Fruit fly (Drosophila melanogaster): ENCODE data around the gene ppk19.

The ppk19 gene

dm6 chr3R:29672156-29672555 is at the start of gene ppk19:
TSS of gene ppk19 (plus strand) at chr3R:29672456.
- TF ChIP-seq CG8478 (optimal IDR thresholded peaks at IDR 0.05) (no peak), CTCF (optimal IDR thresholded peaks at IDR 0.05) (no peak)

dm6 chr3R:29625883-29626282 is 46.4 kb upstream of the ppk19 start:
- TF ChIP-seq CTCF (optimal IDR thresholded peaks at IDR 0.05) (no peak), CG8478 (optimal IDR thresholded peaks at IDR 0.05) (no peak)

DNA sequence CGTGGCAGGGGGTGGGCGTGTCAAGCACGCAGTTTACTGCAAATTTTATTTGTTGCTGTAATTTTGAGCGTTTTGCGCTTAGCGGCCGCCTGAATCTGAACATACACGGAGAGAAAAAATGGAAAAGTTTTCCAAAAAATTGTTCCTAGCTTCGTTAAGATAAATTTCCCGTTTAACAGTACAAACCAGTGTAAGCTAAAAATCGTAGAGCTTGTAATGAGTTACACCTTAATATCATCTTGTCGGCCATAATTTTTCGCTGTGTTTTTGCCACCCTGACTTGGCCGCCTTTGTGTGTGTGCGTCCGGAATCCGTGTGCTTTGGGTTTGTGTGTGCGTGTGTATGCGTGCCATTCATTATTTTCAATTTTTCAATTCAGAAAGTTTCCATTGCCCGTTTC is 20.8 kb upstream of the ppk19 start:
- TF ChIP-seq CTCF (optimal IDR thresholded peaks at IDR 0.05), result no peak
- no peak for TF ChIP-seq CG8478 (optimal IDR thresholded peaks at IDR 0.05)

dm6 chr3R:29659950-29660349 is 12.3 kb upstream of the ppk19 start, which contains the start of gene Dop1R2:
TSS of gene Dop1R2 (minus strand) at chr3R:29659984.
- TF ChIP-seq CG8478 (optimal IDR thresholded peaks at IDR 0.05), result no peak
- no peak for TF ChIP-seq CTCF (optimal IDR thresholded peaks at IDR 0.05)

dm6 chr3R:29664183-29664829 is 8.0 kb upstream of the ppk19 start, which contains the start of gene ppk21:
TSS of gene ppk21 (plus strand) at chr3R:29664779.
- no peak for TF ChIP-seq CG8478 (optimal IDR thresholded peaks at IDR 0.05)
- TF ChIP-seq CTCF (optimal IDR thresholded peaks at IDR 0.05), result no peak

- TF ChIP-seq CG8478 (optimal IDR thresholded peaks at IDR 0.05) (no peak), CTCF (optimal IDR thresholded peaks at IDR 0.05) (no peak)
Observed at dm6 chr3R:29668777-29669176, 3.5 kb upstream of the ppk19 start, which contains the start of the genes ppk20 and ppk30. TSS of gene ppk20 (minus strand) at chr3R:29668877. TSS of gene ppk30 (plus strand) at chr3R:29669149.

- TF ChIP-seq CG8478 (optimal IDR thresholded peaks at IDR 0.05) (no peak), CTCF (optimal IDR thresholded peaks at IDR 0.05) (no peak)
Observed at dm6 chr3R:29671060-29671707, 1.1 kb upstream of the ppk19 start, which contains the start of gene Obp99a. TSS of gene Obp99a (plus strand) at chr3R:29671657.

- TF ChIP-seq CTCF (optimal IDR thresholded peaks at IDR 0.05) (no peak), CG8478 (optimal IDR thresholded peaks at IDR 0.05) (no peak)
Observed at dm6 chr3R:29675333-29675732, 3.1 kb downstream of the ppk19 start, which contains the start of the genes Bub3 and Cap-D2. TSS of gene Bub3 (minus strand) at chr3R:29675421. TSS of gene Cap-D2 (plus strand) at chr3R:29675651.

DNA sequence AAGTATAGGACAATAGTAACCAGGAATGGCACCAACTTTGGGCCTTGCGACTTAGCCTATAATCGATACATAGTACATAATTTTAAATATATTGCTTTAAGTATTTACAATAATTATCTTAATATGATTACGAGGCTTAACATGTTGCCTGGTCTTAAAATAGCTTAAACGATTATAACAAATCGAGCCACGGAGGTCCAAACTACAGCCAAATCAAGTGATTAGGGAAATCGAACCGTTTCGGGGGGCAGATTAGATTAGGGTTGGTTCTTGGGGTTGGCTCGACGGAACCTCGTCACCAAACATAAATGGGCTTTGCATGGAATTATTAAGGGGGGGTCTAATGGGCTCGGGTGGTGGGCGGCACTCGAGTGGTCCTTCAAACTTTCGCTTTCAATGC is 9.0 kb downstream of the ppk19 start:
- TF ChIP-seq CTCF (optimal IDR thresholded peaks at IDR 0.05) (no peak), CG8478 (optimal IDR thresholded peaks at IDR 0.05) (no peak)

DNA sequence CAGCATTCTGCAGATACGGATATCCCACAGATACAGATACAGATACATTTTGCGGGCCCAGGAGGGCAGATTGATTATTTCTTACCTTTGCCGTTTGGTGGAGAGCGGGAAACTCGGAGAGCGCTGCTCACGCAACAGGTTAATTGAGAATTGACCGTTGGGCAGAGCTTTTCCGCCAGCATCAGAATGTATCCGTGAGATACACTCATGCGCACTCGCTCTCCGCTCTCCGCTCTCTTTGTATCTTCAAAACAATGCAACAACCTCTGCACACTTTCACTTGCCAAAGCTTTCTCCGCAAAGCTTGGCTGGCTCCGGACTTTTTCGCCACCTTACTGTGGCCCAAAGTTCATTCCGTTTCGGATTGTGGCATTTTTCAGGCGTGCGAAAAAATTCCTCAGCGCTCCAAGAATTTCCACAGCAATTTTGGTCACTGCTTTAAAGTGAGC is 9.9 kb downstream of the ppk19 start, which contains the start of the genes CG7582 and Gycalpha99B:
Gene CG7582, minus strand, starts transcription at position 127 of the 449 bp plus-strand sequence.
Gene Gycalpha99B, plus strand, starts transcription at position 352 of the 449 bp plus-strand sequence.
- TF ChIP-seq CTCF (optimal IDR thresholded peaks at IDR 0.05) (peak in 1 of 2 experiments; percentile 13), CG8478 (optimal IDR thresholded peaks at IDR 0.05) (no peak)

DNA sequence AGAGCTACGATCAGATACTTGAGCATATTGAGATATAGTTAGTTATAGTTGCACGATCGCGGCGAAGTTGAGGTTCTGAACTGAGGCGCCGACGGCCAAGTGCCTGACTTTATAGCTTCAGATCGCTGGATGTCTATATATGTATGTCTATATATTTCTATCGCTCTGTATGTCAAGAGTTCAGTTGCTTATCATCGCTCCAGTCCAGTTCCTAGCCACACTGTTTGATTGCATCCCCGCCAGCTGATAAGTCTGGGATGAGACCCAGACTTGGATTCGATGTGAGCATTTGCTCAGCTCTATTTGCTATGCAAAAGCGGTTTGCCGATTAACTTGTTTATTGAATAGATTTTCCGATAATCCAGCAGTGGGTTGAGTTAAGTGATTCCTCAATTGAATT is 14.4 kb downstream of the ppk19 start:
- no peak for TF ChIP-seq CG8478 (optimal IDR thresholded peaks at IDR 0.05)

dm6 chr3R:29689211-29689610 is 17.0 kb downstream of the ppk19 start, which contains the start of gene Obp99c:
TSS of gene Obp99c (minus strand) at chr3R:29689311.
- TF ChIP-seq CTCF (optimal IDR thresholded peaks at IDR 0.05) (no peak), CG8478 (optimal IDR thresholded peaks at IDR 0.05) (no peak)

dm6 chr3R:29689833-29690538 is 17.7 kb downstream of the ppk19 start:
- TF ChIP-seq CG8478 (optimal IDR thresholded peaks at IDR 0.05) (no peak), CTCF (optimal IDR thresholded peaks at IDR 0.05) (no peak)

DNA sequence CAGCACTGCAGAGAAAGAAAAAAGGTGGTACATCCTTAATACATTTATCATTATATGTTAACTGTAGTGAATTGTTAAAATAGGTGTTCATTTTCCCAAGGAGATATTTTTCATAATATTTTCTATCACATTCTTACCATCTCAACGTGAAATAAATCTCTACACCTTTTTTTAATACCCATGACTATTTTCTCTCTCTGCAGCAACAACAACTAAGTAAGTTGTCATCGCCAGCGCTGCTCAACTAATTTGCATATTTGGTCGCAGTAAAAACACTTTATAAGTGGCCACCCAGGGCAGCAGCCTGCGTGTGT is 18.2 kb downstream of the ppk19 start:
- TF ChIP-seq CG8478 (optimal IDR thresholded peaks at IDR 0.05) (no peak), CTCF (optimal IDR thresholded peaks at IDR 0.05) (no peak)

DNA sequence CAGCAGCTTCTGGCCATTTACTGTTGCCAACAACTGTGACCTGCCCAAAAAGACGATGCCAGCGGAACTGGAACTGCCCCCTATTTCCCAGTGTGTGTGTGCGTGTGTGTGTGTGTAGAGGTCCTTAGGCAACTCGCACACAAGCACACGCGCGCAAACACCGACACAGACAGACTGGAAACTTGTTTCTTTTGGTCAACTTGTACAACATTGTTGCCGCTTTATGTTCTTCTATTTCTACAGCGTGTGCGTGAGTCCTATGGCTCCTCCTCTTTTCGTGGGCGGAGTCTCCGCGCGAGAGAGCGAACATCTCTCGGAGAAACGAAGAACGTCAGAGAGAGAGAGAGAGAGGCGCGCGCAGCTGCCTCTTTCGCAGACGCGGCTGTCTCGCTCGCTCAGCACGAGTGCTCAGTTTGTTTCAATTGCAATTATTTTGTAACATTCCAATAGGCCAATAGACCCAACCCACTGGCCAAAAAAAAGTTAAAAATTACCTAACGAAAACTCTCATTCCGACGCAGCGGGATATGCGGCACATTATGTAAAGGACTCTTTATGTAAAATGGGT is 18.8 kb downstream of the ppk19 start:
- TF ChIP-seq CG8478 (optimal IDR thresholded peaks at IDR 0.05) (no peak), CTCF (optimal IDR thresholded peaks at IDR 0.05) (no peak)

All from S2 (cell line).